Fruit fly (Drosophila melanogaster): ENCODE data around the gene scpr-B.

- TF ChIP-seq CG8119 (GFP tag; IDR thresholded peaks at IDR 0.05) (no peak), pdm3 (GFP tag; optimal IDR thresholded peaks at IDR 0.05) (no peak), Eip75B (GFP tag; optimal IDR thresholded peaks at IDR 0.05) (no peak), Eip78C (GFP tag) (no peak), CG6163 (GFP tag; IDR thresholded peaks at IDR 0.05) (no peak), CG9139 (GFP tag; optimal IDR thresholded peaks at IDR 0.05) (no peak), CG7368 (GFP tag; optimal IDR thresholded peaks at IDR 0.05) (no peak), Blimp-1 (GFP tag; optimal IDR thresholded peaks at IDR 0.05) (no peak)
Observed at dm6 chr3R:11199227-11199835, 41.5 kb downstream of the scpr-B start.

Data from whole organism, prepupa.